Fruit fly (Drosophila melanogaster) whole organism, embryonic: ENCODE results near the gene Kdm2.
A peak's percentile ranks its signal among the peaks of the same experiment; 100 is the strongest.

ENCODE experiments used
- B-H1 ChIP-seq: fragments of 200-800 bp; sonication (Bioruptor generic); IDR thresholded peaks from 3 replicates; pipeline ENCODE4 v1.3.6; 2022; ENCODE audit warnings: missing biosample characterization, missing genetic modification characterization
- BEAF-32 ChIP-seq: fragments of 200-800 bp; sonication (Bioruptor generic); optimal IDR thresholded peaks from 3 replicates; lab custom pipeline; 2017; ENCODE audit warnings: missing biosample characterization, missing genetic modification characterization, mild to moderate bottlenecking, moderate library complexity, missing genetic modification reagents
- CG10267 ChIP-seq: fragments of 200-800 bp; sonication (Bioruptor generic); optimal IDR thresholded peaks from 2 replicates; lab custom pipeline; 2018; ENCODE audit warnings: missing biosample characterization, mild to moderate bottlenecking, missing genetic modification characterization, moderate library complexity
- CG10959 ChIP-seq: fragments of 200-800 bp; sonication (Bioruptor generic); IDR thresholded peaks from 2 replicates; pipeline ENCODE4 v1.3.6; 2022; ENCODE audit warnings: missing biosample characterization, missing genetic modification characterization
- CG11504 ChIP-seq: fragments of 200-800 bp; sonication (Bioruptor generic); optimal IDR thresholded peaks from 3 replicates; lab custom pipeline; 2019; ENCODE audit warnings: missing biosample characterization, mild to moderate bottlenecking, missing genetic modification characterization, moderate library complexity
- CG12236 ChIP-seq: fragments of 200-800 bp; sonication (Bioruptor generic); optimal IDR thresholded peaks from 2 replicates; lab custom pipeline; 2016; ENCODE audit warnings: missing biosample characterization, missing genetic modification characterization
- CG13775 ChIP-seq: fragments of 200-800 bp; sonication (Bioruptor generic); optimal IDR thresholded peaks from 3 replicates; lab custom pipeline; 2017; ENCODE audit warnings: missing biosample characterization, mild to moderate bottlenecking, missing genetic modification characterization
- CG17385 ChIP-seq: fragments of 200-800 bp; sonication (Bioruptor generic); optimal IDR thresholded peaks from 3 replicates; lab custom pipeline; 2018; ENCODE audit warnings: missing biosample characterization, mild to moderate bottlenecking, missing genetic modification characterization
- CG17568 ChIP-seq: fragments of 200-800 bp; sonication (Bioruptor generic); optimal IDR thresholded peaks from 2 replicates; lab custom pipeline; 2018; ENCODE audit warnings: missing biosample characterization, mild to moderate bottlenecking, missing genetic modification characterization, moderate library complexity
- CG17802 ChIP-seq: fragments of 200-800 bp; sonication (Bioruptor generic); optimal IDR thresholded peaks from 2 replicates; lab custom pipeline; 2018; ENCODE audit warnings: missing biosample characterization, mild to moderate bottlenecking, missing genetic modification characterization, moderate library complexity
- CG18619 ChIP-seq: fragments of 200-800 bp; sonication (Bioruptor generic); optimal IDR thresholded peaks from 3 replicates; lab custom pipeline; 2017; ENCODE audit warnings: missing biosample characterization, mild to moderate bottlenecking, missing genetic modification characterization
- CG2116 ChIP-seq: fragments of 200-800 bp; sonication (Bioruptor generic); optimal IDR thresholded peaks from 3 replicates; lab custom pipeline; 2018; ENCODE audit warnings: missing biosample characterization, mild to moderate bottlenecking, missing genetic modification characterization
- CG3065 ChIP-seq: fragments of 200-800 bp; sonication (Bioruptor generic); optimal IDR thresholded peaks from 2 replicates; lab custom pipeline; 2016; ENCODE audit warnings: missing biosample characterization, missing genetic modification characterization
- CG32772 ChIP-seq: fragments of 200-800 bp; sonication (Bioruptor generic); IDR thresholded peaks from 2 replicates; pipeline ENCODE4 v1.3.6; 2022; ENCODE audit warnings: missing biosample characterization, missing genetic modification characterization
- CG33557 ChIP-seq: fragments of 200-800 bp; sonication (Bioruptor generic); optimal IDR thresholded peaks from 2 replicates; lab custom pipeline; 2019; ENCODE audit warnings: missing biosample characterization, mild to moderate bottlenecking, missing genetic modification characterization, moderate library complexity
- CG42726 ChIP-seq: fragments of 200-800 bp; sonication (Bioruptor generic); IDR thresholded peaks from 2 replicates; pipeline ENCODE4 v1.3.6; 2022; ENCODE audit warnings: missing biosample characterization, missing genetic modification characterization; ENCODE audit not compliant: partially characterized antibody
- CG4707 ChIP-seq: fragments of 200-800 bp; sonication (Bioruptor generic); optimal IDR thresholded peaks from 2 replicates; lab custom pipeline; 2018; ENCODE audit warnings: missing biosample characterization, mild to moderate bottlenecking, missing genetic modification characterization, moderate library complexity
- CG4730 ChIP-seq: fragments of 200-800 bp; sonication (Bioruptor generic); IDR thresholded peaks from 2 replicates; pipeline ENCODE4 v1.3.6; 2022; ENCODE audit warnings: missing biosample characterization, missing genetic modification characterization
- CG7271 ChIP-seq: fragments of 200-800 bp; sonication (Bioruptor generic); optimal IDR thresholded peaks from 2 replicates; lab custom pipeline; 2018; ENCODE audit warnings: missing biosample characterization, mild to moderate bottlenecking, missing genetic modification characterization, moderate library complexity
- Camta ChIP-seq: fragments of 200-800 bp; sonication (Bioruptor generic); optimal IDR thresholded peaks from 2 replicates; lab custom pipeline; 2016; ENCODE audit warnings: missing biosample characterization, missing genetic modification characterization
- CrebB ChIP-seq: fragments of 200-800 bp; sonication (Bioruptor generic); optimal IDR thresholded peaks from 3 replicates; lab custom pipeline; 2018; ENCODE audit warnings: missing biosample characterization, mild to moderate bottlenecking, missing genetic modification characterization
- D19B ChIP-seq: fragments of 200-800 bp; sonication (Bioruptor generic); optimal IDR thresholded peaks from 2 replicates; lab custom pipeline; 2017; ENCODE audit warnings: missing biosample characterization, mild to moderate bottlenecking, missing genetic modification characterization
- Dek ChIP-seq: fragments of 200-800 bp; sonication (Bioruptor generic); optimal IDR thresholded peaks from 3 replicates; lab custom pipeline; 2019; ENCODE audit warnings: missing biosample characterization, mild to moderate bottlenecking, missing genetic modification characterization, moderate library complexity
- Doc2 ChIP-seq: fragments of 200-800 bp; sonication (Bioruptor generic); IDR thresholded peaks from 2 replicates; pipeline ENCODE4 v1.3.6; 2022; ENCODE audit warnings: missing biosample characterization, missing genetic modification characterization
- Kr ChIP-seq: fragments of 200-800 bp; sonication (Bioruptor generic); optimal IDR thresholded peaks from 2 replicates; lab custom pipeline; 2017; ENCODE audit warnings: missing biosample characterization, mild to moderate bottlenecking, missing genetic modification characterization
- Opbp ChIP-seq: fragments of 200-800 bp; sonication (Bioruptor generic); IDR thresholded peaks from 3 replicates; pipeline ENCODE4 v1.3.6; 2022; ENCODE audit warnings: missing biosample characterization, missing genetic modification characterization; ENCODE audit not compliant: partially characterized antibody
- Optix ChIP-seq: fragments of 200-800 bp; sonication (Bioruptor generic); IDR thresholded peaks from 3 replicates; pipeline ENCODE4 v1.3.6; 2022; ENCODE audit warnings: missing biosample characterization, missing genetic modification characterization
- Ptx1 ChIP-seq: fragments of 200-800 bp; sonication (Bioruptor generic); IDR thresholded peaks from 2 replicates; pipeline ENCODE4 v1.3.6; 2022; ENCODE audit warnings: missing biosample characterization, missing genetic modification characterization
- Ssrp ChIP-seq: fragments of 200-800 bp; sonication (Bioruptor generic); optimal IDR thresholded peaks from 2 replicates; lab custom pipeline; 2018; ENCODE audit warnings: missing biosample characterization, mild to moderate bottlenecking, missing genetic modification characterization, moderate library complexity
- Stat92E ChIP-seq, 3 experiments: fragments of >200 bp in 2 of 3; fragments of 200-800 bp in 1 of 3; sonication (Bioruptor generic) in 1 of 3; optimal IDR thresholded peaks; 2 replicates each; lab custom pipeline; 2017 to 2019; ENCODE audit warnings: missing biosample characterization in 3 of 3, missing genetic modification characterization in 3 of 3, mild to moderate bottlenecking in 1 of 3, moderate library complexity in 1 of 3
- bab2 ChIP-seq: fragments of 200-800 bp; sonication (Bioruptor generic); optimal IDR thresholded peaks from 2 replicates; lab custom pipeline; 2016; ENCODE audit warnings: missing biosample characterization, missing genetic modification characterization
- eyg ChIP-seq: fragments of 200-800 bp; sonication (Bioruptor generic); optimal IDR thresholded peaks from 3 replicates; lab custom pipeline; 2016; ENCODE audit warnings: missing biosample characterization, missing genetic modification characterization
- grau ChIP-seq: fragments of 200-800 bp; optimal IDR thresholded peaks from 3 replicates; lab custom pipeline; 2019; ENCODE audit warnings: missing biosample characterization, mild to moderate bottlenecking, missing genetic modification characterization, moderate library complexity
- gro ChIP-seq: fragments of 200-800 bp; sonication (Bioruptor generic); optimal IDR thresholded peaks from 2 replicates; lab custom pipeline; 2016; ENCODE audit warnings: missing biosample characterization, missing genetic modification characterization
- gsb ChIP-seq: fragments of 200-800 bp; sonication (Bioruptor generic); IDR thresholded peaks from 2 replicates; pipeline ENCODE4 v1.3.6; 2022; ENCODE audit warnings: missing biosample characterization, missing genetic modification characterization
- inv ChIP-seq: fragments of 200-800 bp; sonication (Bioruptor generic); IDR thresholded peaks from 2 replicates; pipeline ENCODE4 v1.3.6; 2022; ENCODE audit warnings: missing biosample characterization, missing genetic modification characterization; ENCODE audit not compliant: partially characterized antibody
- kay ChIP-seq: fragments of 200-800 bp; sonication (Bioruptor generic); optimal IDR thresholded peaks from 2 replicates; lab custom pipeline; 2016; ENCODE audit warnings: missing biosample characterization, missing genetic modification characterization
- klu ChIP-seq: fragments of 200-800 bp; sonication (Bioruptor generic); IDR thresholded peaks from 2 replicates; pipeline ENCODE4 v1.3.6; 2022; ENCODE audit warnings: missing biosample characterization, missing genetic modification characterization
- lab ChIP-seq: fragments of 200-800 bp; sonication (Bioruptor generic); optimal IDR thresholded peaks from 3 replicates; lab custom pipeline; 2017; ENCODE audit warnings: missing biosample characterization, missing genetic modification characterization, mild to moderate bottlenecking, moderate library complexity, missing genetic modification reagents
- nerfin-2 ChIP-seq: fragments of 200-800 bp; sonication (Bioruptor generic); IDR thresholded peaks from 2 replicates; pipeline ENCODE4 v1.3.6; 2022; ENCODE audit warnings: missing biosample characterization, missing genetic modification characterization; ENCODE audit not compliant: partially characterized antibody
- nom ChIP-seq: fragments of 200-800 bp; sonication (Bioruptor generic); optimal IDR thresholded peaks from 2 replicates; lab custom pipeline; 2017; ENCODE audit warnings: missing biosample characterization, missing genetic modification characterization, mild to moderate bottlenecking, moderate library complexity, missing genetic modification reagents
- peb ChIP-seq: fragments of 200-800 bp; sonication (Bioruptor generic); IDR thresholded peaks from 2 replicates; pipeline ENCODE4 v1.3.6; 2022; ENCODE audit warnings: missing biosample characterization, missing genetic modification characterization
- pho ChIP-seq: fragments of 200-800 bp; sonication (Bioruptor generic); optimal IDR thresholded peaks from 2 replicates; lab custom pipeline; 2016; ENCODE audit warnings: missing biosample characterization, missing genetic modification characterization
- psq ChIP-seq: fragments of 200-800 bp; sonication (Bioruptor generic); optimal IDR thresholded peaks from 2 replicates; lab custom pipeline; 2017; ENCODE audit warnings: missing biosample characterization, missing genetic modification characterization
- sc ChIP-seq, 3 experiments: fragments of >200 bp in 2 of 3; fragments of 200-800 bp in 1 of 3; sonication (Bioruptor generic) in 1 of 3; optimal IDR thresholded peaks; 2 replicates in 2 of 3; 3 replicates in 1 of 3; lab custom pipeline; 2017; ENCODE audit warnings: mild to moderate bottlenecking in 1 of 3, missing biosample characterization in 1 of 3, missing genetic modification characterization in 1 of 3, missing genetic modification reagents in 1 of 3
- slbo ChIP-seq: fragments of 200-800 bp; sonication (Bioruptor generic); IDR thresholded peaks from 2 replicates; pipeline ENCODE4 v1.3.6; 2022; ENCODE audit warnings: missing biosample characterization, missing genetic modification characterization
- sna ChIP-seq: fragments of 200-800 bp; sonication (Bioruptor generic); IDR thresholded peaks from 2 replicates; pipeline ENCODE4 v1.3.6; 2022; ENCODE audit warnings: missing biosample characterization, missing genetic modification characterization; ENCODE audit not compliant: partially characterized antibody
- tap ChIP-seq: fragments of 200-800 bp; optimal IDR thresholded peaks from 3 replicates; lab custom pipeline; 2019; ENCODE audit warnings: missing biosample characterization, mild to moderate bottlenecking, missing genetic modification characterization, moderate library complexity
- trh ChIP-seq: fragments of 200-800 bp; sonication (Bioruptor generic); optimal IDR thresholded peaks from 2 replicates; lab custom pipeline; 2016; ENCODE audit warnings: missing biosample characterization, missing genetic modification characterization
- yki ChIP-seq: fragments of >200 bp; optimal IDR thresholded peaks from 3 replicates; lab custom pipeline; 2018

Kdm2 gene

dm6 chr3R:9050519-9051119, 1.7 kb upstream of the Kdm2 start, which contains the start of gene Nmdmc (continued):
- TF ChIP-seq Dek (no peak), lab (no peak), klu (no peak), CG13775 (no peak), CG2116 (GFP tag; lab: Kevin White, UChicago) (peak; percentile 57), yki (lab: Kevin White, UChicago) (no peak), sna (GFP tag; lab: Robert Waterston, UW) (no peak), CG4707 (GFP tag; lab: Kevin White, UChicago) (no peak), CG10267 (tag; lab: Kevin White, UChicago) (peak; percentile 55), CG12236 (GFP tag; lab: Kevin White, UChicago) (no peak), Stat92E (GFP tag; optimal IDR thresholded peaks at IDR 0.05; lab: Kevin White, UChicago) (no peak), CG3065 (no peak), trh (GFP tag; lab: Kevin White, UChicago) (no peak), pho (no peak), B-H1 (GFP tag; lab: Robert Waterston, UW) (no peak), CG4730 (GFP tag; lab: Robert Waterston, UW) (no peak), CG17385 (no peak), grau (peak; percentile 23), CG33557 (GFP tag; lab: Kevin White, UChicago) (peak; percentile 12), CG32772 (GFP tag; lab: Robert Waterston, UW) (no peak), tap (tag; lab: Kevin White, UChicago) (no peak), Optix (GFP tag; lab: Robert Waterston, UW) (no peak), inv (GFP tag; lab: Robert Waterston, UW) (no peak), D19B (GFP tag; lab: Kevin White, UChicago) (no peak), gsb (GFP tag; lab: Robert Waterston, UW) (no peak), sc (optimal IDR thresholded peaks at IDR 0.05; lab: Kevin White, UChicago) (no peak), sc (GFP tag; optimal IDR thresholded peaks at IDR 0.05; lab: Kevin White, UChicago) (no peak), nom (GFP tag; lab: Kevin White, UChicago) (peak; percentile 40), CG42726 (GFP tag; lab: Robert Waterston, UW) (no peak), Ptx1 (GFP tag; lab: Robert Waterston, UW) (no peak), CG11504 (no peak), Camta (no peak), Ssrp (no peak), gro (GFP tag; lab: Kevin White, UChicago) (peak; percentile 16), bab2 (GFP tag; lab: Kevin White, UChicago) (no peak), peb (GFP tag; lab: Robert Waterston, UW) (no peak), Opbp (no peak), slbo (GFP tag; lab: Robert Waterston, UW) (no peak), BEAF-32 (peak; percentile 44), nerfin-2 (GFP tag; lab: Robert Waterston, UW) (no peak), CG17802 (tag; lab: Kevin White, UChicago) (no peak), CG10959 (GFP tag; lab: Robert Waterston, UW) (no peak), Kr (peak; percentile 1), eyg (GFP tag; lab: Kevin White, UChicago) (no peak), CrebB (tag; lab: Kevin White, UChicago) (no peak), Doc2 (GFP tag; lab: Robert Waterston, UW) (no peak), kay (GFP tag; lab: Kevin White, UChicago) (no peak), CG18619 (GFP tag; lab: Kevin White, UChicago) (no peak), CG17568 (GFP tag; lab: Kevin White, UChicago) (no peak), CG7271 (tag; lab: Kevin White, UChicago) (no peak), psq (GFP tag; lab: Kevin White, UChicago) (no peak)
